Fruit fly (Drosophila melanogaster): Measurements from ENCODE around the gene CG4733.

The CG4733 gene

dm6 chr3R:19934840-19935776 lies 44.6 kb downstream of the CG4733 start, which contains the start of gene mira:
Gene mira, minus strand, starts transcription at chr3R:19935120.
- no peak for TF ChIP-seq CG33017 (tag; optimal IDR thresholded peaks at IDR 0.05)
- TF ChIP-seq kay (GFP tag; ENCODE audit: borderline replicate concordance): peak; percentile 3

- TF ChIP-seq CG14711 (tag; optimal IDR thresholded peaks at IDR 0.05): no peak
Measured at dm6 chr3R:19935777-19936125, 45.3 kb downstream of the CG4733 start.

- no peak for TF ChIP-seq CG7045 (GFP tag; optimal IDR thresholded peaks at IDR 0.05)
- TF ChIP-seq CG14711 (tag; optimal IDR thresholded peaks at IDR 0.05): no peak
- no peak for TF ChIP-seq cnc (optimal IDR thresholded peaks at IDR 0.05)
- TF ChIP-seq Hr96 (GFP tag; optimal IDR thresholded peaks at IDR 0.05): no peak
- TF ChIP-seq kay (GFP tag; ENCODE audit: borderline replicate concordance): no peak
- no peak for TF ChIP-seq ovo (GFP tag; optimal IDR thresholded peaks at IDR 0.05)
Measured at dm6 chr3R:19938941-19939587, 48.6 kb downstream of the CG4733 start.

dm6 chr3R:19942312-19942711 lies 51.8 kb downstream of the CG4733 start, which contains the start of gene CG46042:
Gene CG46042, minus strand, starts transcription at chr3R:19942412.
- no peak for TF ChIP-seq CG12768 (GFP tag; optimal IDR thresholded peaks at IDR 0.05)
- no peak for TF ChIP-seq cnc (optimal IDR thresholded peaks at IDR 0.05)
- TF ChIP-seq Hr96 (GFP tag; optimal IDR thresholded peaks at IDR 0.05): no peak
- no peak for TF ChIP-seq CG7045 (GFP tag; optimal IDR thresholded peaks at IDR 0.05)
- TF ChIP-seq CG5204 (GFP tag; optimal IDR thresholded peaks at IDR 0.05): no peak
- TF ChIP-seq Mnt (GFP tag; optimal IDR thresholded peaks at IDR 0.05): no peak
- no peak for TF ChIP-seq CG14711 (tag; optimal IDR thresholded peaks at IDR 0.05)
- TF ChIP-seq CG11617 (GFP tag; optimal IDR thresholded peaks at IDR 0.05): no peak
- no peak for TF ChIP-seq bab1 (GFP tag; optimal IDR thresholded peaks at IDR 0.05)

- TF ChIP-seq CG5204 (GFP tag; optimal IDR thresholded peaks at IDR 0.05) (no peak), Crg-1 (GFP tag; optimal IDR thresholded peaks at IDR 0.05) (no peak), CG7045 (GFP tag; optimal IDR thresholded peaks at IDR 0.05) (no peak), cic (GFP tag; optimal IDR thresholded peaks at IDR 0.05) (peak; percentile 24), Mnt (GFP tag; optimal IDR thresholded peaks at IDR 0.05) (no peak), Hr96 (GFP tag; optimal IDR thresholded peaks at IDR 0.05) (no peak)
Measured at dm6 chr3R:19948143-19948542, 57.7 kb downstream of the CG4733 start, which contains the start of gene CG4783. Gene CG4783, plus strand, starts transcription at chr3R:19948443.
